Worm (Caenorhabditis elegans) whole organism, L1 larva: ENCODE results near the gene clec-178.

Source experiments
- C16A3.4 ChIP-seq: fragments of 150-350 bp; optimal IDR thresholded peaks from 2 replicates; lab custom pipeline; 2014; ENCODE audit warnings: missing biosample characterization, missing genetic modification characterization
- C34B4.2 ChIP-seq: sonication (generic microtip); optimal IDR thresholded peaks from 2 replicates; lab custom pipeline; 2017; ENCODE audit warnings: mild to moderate bottlenecking, missing genetic modification characterization, missing compliant biosample characterization
- F16B12.6 ChIP-seq: fragments of 150-350 bp; optimal IDR thresholded peaks from 2 replicates; lab custom pipeline; 2014; ENCODE audit warnings: missing biosample characterization, missing genetic modification characterization
- Y116A8C.19 ChIP-seq: sonication (generic microtip); optimal IDR thresholded peaks from 2 replicates; lab custom pipeline; 2016; ENCODE audit warnings: missing compliant biosample characterization, missing genetic modification characterization, borderline replicate concordance
- aha-1 ChIP-seq: fragments of 150-350 bp; optimal IDR thresholded peaks from 2 replicates; lab custom pipeline; 2014; ENCODE audit warnings: missing biosample characterization, missing genetic modification characterization
- ama-1 ChIP-seq: fragments of 150-350 bp; optimal IDR thresholded peaks from 2 replicates; lab custom pipeline; 2014
- blmp-1 ChIP-seq: fragments of 150-350 bp; optimal IDR thresholded peaks from 2 replicates; lab custom pipeline; 2014; ENCODE audit warnings: missing biosample characterization, missing genetic modification characterization
- ceh-82 ChIP-seq, 3 experiments: fragments of 150-350 bp in 1 of 3; sonication (generic microtip) in 2 of 3; optimal IDR thresholded peaks; 2 replicates each; lab custom pipeline; 2014 to 2017; ENCODE audit warnings: missing biosample characterization in 3 of 3, missing genetic modification characterization in 3 of 3
- ceh-88 ChIP-seq: fragments of 200-800 bp; sonication (Bioruptor generic); IDR thresholded peaks from 2 replicates; pipeline ENCODE4 v1.3.6; 2022; ENCODE audit warnings: missing genetic modification characterization, missing compliant biosample characterization
- ces-1 ChIP-seq: fragments of 150-350 bp; optimal IDR thresholded peaks from 2 replicates; lab custom pipeline; 2014; ENCODE audit warnings: missing biosample characterization, missing genetic modification reagents, missing genetic modification characterization
- dsc-1 ChIP-seq: sonication (generic microtip); optimal IDR thresholded peaks from 2 replicates; lab custom pipeline; 2016; ENCODE audit warnings: mild to moderate bottlenecking, missing genetic modification characterization, missing compliant biosample characterization
- efl-3 ChIP-seq: fragments of 200-800 bp; sonication (Bioruptor generic); optimal IDR thresholded peaks from 2 replicates; lab custom pipeline; 2018; ENCODE audit warnings: mild to moderate bottlenecking, missing genetic modification characterization, missing compliant biosample characterization
- egl-27 ChIP-seq, 2 experiments: fragments of 150-350 bp in 1 of 2; sonication (generic microtip); optimal IDR thresholded peaks; 3 replicates each; lab custom pipeline; 2017 to 2018; ENCODE audit warnings: missing biosample characterization in 2 of 2, missing genetic modification characterization in 2 of 2, missing genetic modification reagents in 2 of 2
- elt-2 ChIP-seq: sonication (generic microtip); optimal IDR thresholded peaks from 2 replicates; lab custom pipeline; 2016; ENCODE audit warnings: missing genetic modification characterization, mild to moderate bottlenecking, inconsistent platforms, missing compliant biosample characterization, missing genetic modification reagents
- ets-5 ChIP-seq: fragments of 200-800 bp; sonication (Bioruptor generic); IDR thresholded peaks from 2 replicates; pipeline ENCODE4 v1.3.6; 2022; ENCODE audit warnings: missing genetic modification characterization, missing compliant biosample characterization
- fkh-10 ChIP-seq: sonication (generic microtip); optimal IDR thresholded peaks from 2 replicates; lab custom pipeline; 2017; ENCODE audit warnings: missing biosample characterization, missing genetic modification reagents, missing genetic modification characterization
- fos-1 ChIP-seq: fragments of 150-350 bp; optimal IDR thresholded peaks from 2 replicates; lab custom pipeline; 2014; ENCODE audit warnings: missing biosample characterization, missing genetic modification characterization
- grh-1 ChIP-seq: fragments of 200-800 bp; sonication (Bioruptor generic); IDR thresholded peaks from 2 replicates; pipeline ENCODE4 v1.3.6; 2022; ENCODE audit warnings: missing genetic modification reagents, missing genetic modification characterization, missing compliant biosample characterization
- hlh-17 ChIP-seq: fragments of 200-800 bp; sonication (Bioruptor generic); optimal IDR thresholded peaks from 2 replicates; lab custom pipeline; 2018; ENCODE audit warnings: missing genetic modification characterization, mild to moderate bottlenecking, missing compliant biosample characterization, moderate library complexity, borderline replicate concordance
- hpl-2 ChIP-seq: fragments of 150-350 bp; optimal IDR thresholded peaks from 2 replicates; lab custom pipeline; 2014; ENCODE audit warnings: missing biosample characterization, missing genetic modification reagents, missing genetic modification characterization
- isw-1 ChIP-seq: fragments of 200-800 bp; sonication (Bioruptor generic); IDR thresholded peaks from 2 replicates; pipeline ENCODE4 v1.3.6; 2022; ENCODE audit warnings: missing genetic modification characterization, missing compliant biosample characterization
- jun-1 ChIP-seq: fragments of 150-350 bp; optimal IDR thresholded peaks from 2 replicates; lab custom pipeline; 2014; ENCODE audit warnings: missing biosample characterization, missing genetic modification reagents, missing genetic modification characterization
- lin-15B ChIP-seq: fragments of 150-350 bp; sonication (generic microtip); optimal IDR thresholded peaks from 3 replicates; lab custom pipeline; 2014; ENCODE audit warnings: missing biosample characterization, missing genetic modification characterization
- lin-35 ChIP-seq, 2 experiments: fragments of 150-350 bp; optimal IDR thresholded peaks; 2 replicates each; lab custom pipeline; 2014; ENCODE audit warnings: missing biosample characterization in 2 of 2, missing genetic modification characterization in 2 of 2, missing genetic modification reagents in 2 of 2
- lin-39 ChIP-seq: fragments of 150-350 bp; optimal IDR thresholded peaks from 2 replicates; lab custom pipeline; 2014; ENCODE audit warnings: missing biosample characterization, missing genetic modification reagents, missing genetic modification characterization
- lsy-2 ChIP-seq, 2 experiments: fragments of 150-350 bp; optimal IDR thresholded peaks; 2 replicates each; lab custom pipeline; 2014; ENCODE audit warnings: missing biosample characterization in 2 of 2, missing genetic modification characterization in 2 of 2
- mab-9 ChIP-seq: fragments of 200-800 bp; sonication (Bioruptor generic); IDR thresholded peaks from 2 replicates; pipeline ENCODE4 v1.3.6; 2022; ENCODE audit warnings: missing genetic modification reagents, missing genetic modification characterization, missing compliant biosample characterization
- mdl-1 ChIP-seq, 2 experiments: fragments of 150-350 bp; optimal IDR thresholded peaks; 2 replicates each; lab custom pipeline; 2014 to 2017; ENCODE audit warnings: missing biosample characterization in 2 of 2, missing genetic modification characterization in 2 of 2, inconsistent platforms in 1 of 2
- mef-2 ChIP-seq: fragments of 150-350 bp; optimal IDR thresholded peaks from 2 replicates; lab custom pipeline; 2014; ENCODE audit warnings: missing biosample characterization, missing genetic modification characterization
- nhr-12 ChIP-seq: sonication (generic microtip); optimal IDR thresholded peaks from 2 replicates; lab custom pipeline; 2017; ENCODE audit warnings: missing biosample characterization, missing genetic modification characterization
- nhr-19 ChIP-seq: fragments of 200-800 bp; sonication (Bioruptor generic); conservative IDR thresholded peaks from 2 replicates; pipeline ENCODE4 v1.3.6; 2022; ENCODE audit warnings: missing genetic modification characterization, missing compliant biosample characterization
- nhr-20 ChIP-seq: sonication (generic microtip); optimal IDR thresholded peaks from 2 replicates; lab custom pipeline; 2016; ENCODE audit warnings: mild to moderate bottlenecking, missing genetic modification characterization, missing compliant biosample characterization
- nhr-237 ChIP-seq: fragments of 150-350 bp; optimal IDR thresholded peaks from 2 replicates; lab custom pipeline; 2014; ENCODE audit warnings: missing biosample characterization, missing genetic modification characterization
- nhr-28 ChIP-seq: fragments of 150-350 bp; optimal IDR thresholded peaks from 2 replicates; lab custom pipeline; 2014; ENCODE audit warnings: missing biosample characterization, missing genetic modification characterization
- nhr-71 ChIP-seq: sonication (generic microtip); optimal IDR thresholded peaks from 2 replicates; lab custom pipeline; 2016; ENCODE audit warnings: mild to moderate bottlenecking, missing genetic modification characterization, moderate library complexity, missing compliant biosample characterization
- nhr-76 ChIP-seq: sonication (generic microtip); optimal IDR thresholded peaks from 2 replicates; lab custom pipeline; 2017; ENCODE audit warnings: missing biosample characterization, missing genetic modification characterization
- nhr-77 ChIP-seq: fragments of 150-350 bp; optimal IDR thresholded peaks from 2 replicates; lab custom pipeline; 2014; ENCODE audit warnings: missing biosample characterization, missing genetic modification characterization
- nhr-84 ChIP-seq: sonication (generic microtip); optimal IDR thresholded peaks from 2 replicates; lab custom pipeline; 2017; ENCODE audit warnings: missing biosample characterization, missing genetic modification characterization
- nhr-85 ChIP-seq: sonication (generic microtip); peaks from one replicate; lab custom pipeline; 2016; ENCODE audit warnings: missing genetic modification characterization, inconsistent platforms, missing compliant biosample characterization
- nhr-90 ChIP-seq: sonication (generic microtip); optimal IDR thresholded peaks from 2 replicates; lab custom pipeline; 2016; ENCODE audit warnings: mild to moderate bottlenecking, missing genetic modification characterization, missing compliant biosample characterization; ENCODE audit not compliant: poor library complexity
- pag-3 ChIP-seq: sonication (generic microtip); optimal IDR thresholded peaks from 2 replicates; lab custom pipeline; 2017; ENCODE audit warnings: missing genetic modification characterization, mild to moderate bottlenecking, missing compliant biosample characterization, antibody characterized with exemption, borderline replicate concordance; ENCODE audit not compliant: insufficient read depth
- pqm-1 ChIP-seq: sonication (generic microtip); optimal IDR thresholded peaks from 3 replicates; lab custom pipeline; 2017; ENCODE audit warnings: missing biosample characterization, missing genetic modification characterization
- skn-1 ChIP-seq: fragments of 150-350 bp; optimal IDR thresholded peaks from 2 replicates; lab custom pipeline; 2014; ENCODE audit warnings: missing biosample characterization, missing genetic modification characterization
- snpc-4 ChIP-seq: fragments of 150-350 bp; optimal IDR thresholded peaks from 2 replicates; lab custom pipeline; 2014; ENCODE audit warnings: missing biosample characterization, missing genetic modification characterization
- sox-4 ChIP-seq: sonication (generic microtip); optimal IDR thresholded peaks from 2 replicates; lab custom pipeline; 2016; ENCODE audit warnings: missing genetic modification characterization, missing compliant biosample characterization
- swsn-7 ChIP-seq: sonication (generic microtip); optimal IDR thresholded peaks from 2 replicates; lab custom pipeline; 2016; ENCODE audit warnings: missing genetic modification characterization, missing compliant biosample characterization
- unc-30 ChIP-seq: sonication (generic microtip); optimal IDR thresholded peaks from 2 replicates; lab custom pipeline; 2017; ENCODE audit warnings: missing biosample characterization, missing genetic modification characterization
- unc-98 ChIP-seq: fragments of 200-800 bp; sonication (Bioruptor generic); IDR thresholded peaks from 2 replicates; pipeline ENCODE4 v1.3.6; 2022; ENCODE audit warnings: missing genetic modification characterization, missing compliant biosample characterization
- xbp-1 ChIP-seq: sonication (generic microtip); optimal IDR thresholded peaks from 2 replicates; lab custom pipeline; 2016; ENCODE audit warnings: missing genetic modification characterization, missing compliant biosample characterization
- zag-1 ChIP-seq: fragments of 150-350 bp; optimal IDR thresholded peaks from 2 replicates; lab custom pipeline; 2014; ENCODE audit warnings: missing biosample characterization, missing genetic modification characterization
- zip-4 ChIP-seq: fragments of 200-800 bp; sonication (Bioruptor generic); optimal IDR thresholded peaks from 2 replicates; lab custom pipeline; 2018; ENCODE audit warnings: mild to moderate bottlenecking, missing genetic modification characterization, moderate library complexity, missing compliant biosample characterization

clec-178 gene

ce11 chrIV:5645514-5646052 lies 8.2 kb upstream of the clec-178 start, which contains the start of the genes srd-8 and B0547.2:
Gene srd-8 (minus strand): TSS chrIV:5645614.
Gene B0547.2 (plus strand): TSS chrIV:5646002.
- TF ChIP-seq nhr-77 (tag; lab: Kevin White, UChicago) (no peak), ces-1 (no peak), nhr-84 (tag; lab: Kevin White, UChicago) (no peak), pqm-1 (tag; lab: Kevin White, UChicago) (no peak), ama-1 (lab: Kevin White, UChicago) (no peak), lin-39 (tag; lab: Kevin White, UChicago) (no peak), efl-3 (no peak), C34B4.2 (tag; lab: Kevin White, UChicago) (no peak), F16B12.6 (tag; lab: Kevin White, UChicago) (no peak), mab-9 (GFP tag; lab: Robert Waterston, UW) (no peak), ceh-88 (GFP tag; lab: Robert Waterston, UW) (no peak), unc-98 (GFP tag; lab: Robert Waterston, UW) (no peak), xbp-1 (tag; lab: Kevin White, UChicago) (no peak), ceh-82 (tag; optimal IDR thresholded peaks at IDR 0.05; lab: Kevin White, UChicago) (no peak), unc-30 (no peak), fkh-10 (no peak), zip-4 (no peak), nhr-237 (tag; lab: Kevin White, UChicago) (no peak), mdl-1 (tag; optimal IDR thresholded peaks at IDR 0.05; lab: Kevin White, UChicago) (no peak)
- TF ChIP-seq, all 84 proteins: peak for 0

- peak in 1 of 2 experiments; percentile 18 for TF ChIP-seq lin-35 (GFP tag; optimal IDR thresholded peaks at IDR 0.05; lab: Kevin White, UChicago)
- no peak for TF ChIP-seq ets-5 (GFP tag; lab: Robert Waterston, UW)
- TF ChIP-seq lin-15B (tag; lab: Kevin White, UChicago): no peak
- TF ChIP-seq mef-2 (tag; lab: Kevin White, UChicago): no peak
- TF ChIP-seq nhr-20 (tag; lab: Kevin White, UChicago): peak; percentile 33
- no peak for TF ChIP-seq nhr-76 (tag; lab: Kevin White, UChicago)
- no peak for TF ChIP-seq hpl-2 (GFP tag; lab: Kevin White, UChicago)
- TF ChIP-seq C16A3.4 (tag; lab: Kevin White, UChicago): peak; percentile 14
- TF ChIP-seq skn-1: no peak
- TF ChIP-seq C34B4.2 (tag; lab: Kevin White, UChicago): no peak
- no peak for TF ChIP-seq pqm-1 (tag; lab: Kevin White, UChicago)
- TF ChIP-seq hlh-17: no peak
- no peak for TF ChIP-seq nhr-28 (tag; lab: Kevin White, UChicago)
- TF ChIP-seq isw-1 (GFP tag; lab: Robert Waterston, UW): no peak
- peak; percentile 56 for TF ChIP-seq nhr-85
- TF ChIP-seq lin-39 (tag; lab: Kevin White, UChicago): no peak
- TF ChIP-seq nhr-19 (GFP tag; lab: Robert Waterston, UW): no peak
- TF ChIP-seq grh-1: no peak
- no peak for TF ChIP-seq aha-1 (tag; lab: Kevin White, UChicago)
- TF ChIP-seq xbp-1 (tag; lab: Kevin White, UChicago): peak; percentile 18
- no peak for TF ChIP-seq nhr-71 (tag; lab: Kevin White, UChicago)
- no peak for TF ChIP-seq zag-1 (tag; lab: Kevin White, UChicago)
- TF ChIP-seq elt-2 (tag; lab: Kevin White, UChicago): no peak
- TF ChIP-seq snpc-4 (tag; lab: Kevin White, UChicago): no peak
- TF ChIP-seq nhr-90 (tag; lab: Kevin White, UChicago): no peak
- TF ChIP-seq egl-27 (tag; optimal IDR thresholded peaks at IDR 0.05; lab: Kevin White, UChicago): no peak
- TF ChIP-seq fos-1: no peak
- no peak for TF ChIP-seq unc-30
- TF ChIP-seq ceh-82 (tag; optimal IDR thresholded peaks at IDR 0.05; lab: Kevin White, UChicago): no peak
- TF ChIP-seq Y116A8C.19 (tag; lab: Kevin White, UChicago): no peak
- no peak for TF ChIP-seq F16B12.6 (tag; lab: Kevin White, UChicago)
- peak; percentile 34 for TF ChIP-seq blmp-1 (tag; lab: Kevin White, UChicago)
- no peak for TF ChIP-seq pag-3
- no peak for TF ChIP-seq jun-1 (tag; lab: Kevin White, UChicago)
- TF ChIP-seq dsc-1 (tag; lab: Kevin White, UChicago): no peak
- TF ChIP-seq lsy-2 (tag; optimal IDR thresholded peaks at IDR 0.05; lab: Kevin White, UChicago): no peak
- no peak for TF ChIP-seq sox-4 (tag; lab: Kevin White, UChicago)
- TF ChIP-seq nhr-12 (tag; lab: Kevin White, UChicago): no peak
- no peak for TF ChIP-seq nhr-77 (tag; lab: Kevin White, UChicago)
- peak; percentile 11 for TF ChIP-seq swsn-7 (tag; lab: Kevin White, UChicago)
These were observed 4.6 kb upstream of the clec-178 start, which contains the start of gene csn-5 for ce11 chrIV:5649073-5649583. Gene csn-5 (plus strand): TSS chrIV:5649533.
